Fruit fly (Drosophila melanogaster) whole organism, embryonic: ENCODE data around the gene CG4820.

Experiments
- Atf6 ChIP-seq: fragments of 200-800 bp; sonication (Bioruptor generic); IDR thresholded peaks from 2 replicates; pipeline ENCODE4 v1.3.6; 2022; ENCODE audit warnings: missing biosample characterization, missing genetic modification characterization
- CG16813 ChIP-seq: fragments of 200-800 bp; sonication (Bioruptor generic); IDR thresholded peaks from 3 replicates; pipeline ENCODE4 v1.3.6; 2022; ENCODE audit warnings: missing biosample characterization, missing genetic modification characterization; ENCODE audit not compliant: partially characterized antibody
- CG9215 ChIP-seq: fragments of 200-800 bp; sonication (Bioruptor generic); IDR thresholded peaks from 2 replicates; pipeline ENCODE4 v1.3.6; 2022; ENCODE audit warnings: missing biosample characterization, missing genetic modification characterization
- chif ChIP-seq, 2 experiments: fragments of 200-800 bp; sonication (Bioruptor generic); optimal IDR thresholded peaks; 3 replicates each; lab custom pipeline; 2016; ENCODE audit warnings: missing biosample characterization in 2 of 2, missing genetic modification characterization in 2 of 2
- hbn ChIP-seq: fragments of 200-800 bp; sonication (Bioruptor generic); IDR thresholded peaks from 2 replicates; pipeline ENCODE4 v1.3.6; 2022; ENCODE audit warnings: missing biosample characterization, missing genetic modification characterization; ENCODE audit not compliant: partially characterized antibody
- ranshi ChIP-seq: fragments of 200-800 bp; sonication (Bioruptor generic); IDR thresholded peaks from 2 replicates; pipeline ENCODE4 v1.3.6; 2022; ENCODE audit warnings: missing biosample characterization, missing genetic modification characterization
- run ChIP-seq: fragments of 200-800 bp; sonication (Bioruptor generic); optimal IDR thresholded peaks from 3 replicates; lab custom pipeline; 2018; ENCODE audit warnings: missing biosample characterization, mild to moderate bottlenecking, missing genetic modification characterization
- sens-2 ChIP-seq: fragments of 200-800 bp; sonication (Bioruptor generic); IDR thresholded peaks from 2 replicates; pipeline ENCODE4 v1.3.6; 2022; ENCODE audit warnings: missing biosample characterization, missing genetic modification characterization
- tup ChIP-seq: fragments of 200-800 bp; sonication (Bioruptor generic); optimal IDR thresholded peaks from 2 replicates; lab custom pipeline; 2016; ENCODE audit warnings: missing biosample characterization, mild to moderate bottlenecking, missing genetic modification characterization, moderate library complexity

dm6 chr3R:11237598-11237997 lies 21.3 kb downstream of the CG4820 start, which contains the start of gene CG31388:
- TF ChIP-seq CG9215 (no peak), tup (GFP tag; lab: Kevin White, UChicago) (no peak), run (tag; lab: Kevin White, UChicago) (no peak), chif (GFP tag; optimal IDR thresholded peaks at IDR 0.05; lab: Kevin White, UChicago) (no peak), Atf6 (GFP tag; lab: Robert Waterston, UW) (no peak), hbn (no peak), CG16813 (GFP tag; lab: Robert Waterston, UW) (no peak; the same call in 2 of the 3 replicates), ranshi (no peak), sens-2 (GFP tag; lab: Robert Waterston, UW) (no peak)
